Worm (Caenorhabditis elegans) whole organism, mixed stage, embryonic: ENCODE data around the gene C50E3.7.

ENCODE experiments used
- blmp-1 ChIP-seq: fragments of 150-350 bp; optimal IDR thresholded peaks from 2 replicates; lab custom pipeline; 2014; ENCODE audit warnings: missing biosample characterization, missing genetic modification characterization
- ceh-39 ChIP-seq: fragments of 150-350 bp; optimal IDR thresholded peaks from 2 replicates; lab custom pipeline; 2014; ENCODE audit warnings: missing biosample characterization, missing genetic modification characterization
- ceh-83 ChIP-seq: fragments of 200-800 bp; sonication (Bioruptor generic); optimal IDR thresholded peaks from 2 replicates; lab custom pipeline; 2018; ENCODE audit warnings: mild to moderate bottlenecking, missing genetic modification characterization, missing compliant biosample characterization
- elt-1 ChIP-seq: sonication (generic microtip); optimal IDR thresholded peaks from 2 replicates; lab custom pipeline; 2017; ENCODE audit warnings: missing genetic modification characterization, mild to moderate bottlenecking, missing compliant biosample characterization, antibody characterized with exemption, moderate library complexity, borderline replicate concordance; ENCODE audit not compliant: insufficient read depth
- lin-13 ChIP-seq: fragments of 150-350 bp; optimal IDR thresholded peaks from 2 replicates; lab custom pipeline; 2014; ENCODE audit warnings: missing biosample characterization, missing genetic modification characterization
- lin-32 ChIP-seq: fragments of 200-800 bp; sonication (Bioruptor generic); optimal IDR thresholded peaks from 2 replicates; lab custom pipeline; 2018; ENCODE audit warnings: mild to moderate bottlenecking, missing genetic modification characterization, missing compliant biosample characterization
- lsy-2 ChIP-seq: fragments of 150-350 bp; optimal IDR thresholded peaks from 2 replicates; lab custom pipeline; 2014; ENCODE audit warnings: missing biosample characterization, missing genetic modification characterization
- nhr-12 ChIP-seq: fragments of 150-350 bp; optimal IDR thresholded peaks from 2 replicates; lab custom pipeline; 2014; ENCODE audit warnings: missing biosample characterization, missing genetic modification characterization
- snpc-4 ChIP-seq: fragments of 150-350 bp; optimal IDR thresholded peaks from 2 replicates; lab custom pipeline; 2014; ENCODE audit warnings: missing biosample characterization, missing genetic modification characterization
- sptf-1 ChIP-seq: sonication (generic microtip); optimal IDR thresholded peaks from 2 replicates; lab custom pipeline; 2017; ENCODE audit warnings: mild to moderate bottlenecking, missing genetic modification characterization, moderate library complexity, missing compliant biosample characterization
- unc-39 ChIP-seq: fragments of 150-350 bp; optimal IDR thresholded peaks from 2 replicates; lab custom pipeline; 2014; ENCODE audit warnings: missing biosample characterization, missing genetic modification characterization
- unc-62 ChIP-seq: fragments of 150-350 bp; optimal IDR thresholded peaks from 2 replicates; lab custom pipeline; 2014; ENCODE audit warnings: missing biosample characterization, missing genetic modification reagents, missing genetic modification characterization
- zip-8 ChIP-seq: fragments of 150-350 bp; optimal IDR thresholded peaks from 2 replicates; lab custom pipeline; 2014; ENCODE audit warnings: missing biosample characterization, missing genetic modification characterization

DNA sequence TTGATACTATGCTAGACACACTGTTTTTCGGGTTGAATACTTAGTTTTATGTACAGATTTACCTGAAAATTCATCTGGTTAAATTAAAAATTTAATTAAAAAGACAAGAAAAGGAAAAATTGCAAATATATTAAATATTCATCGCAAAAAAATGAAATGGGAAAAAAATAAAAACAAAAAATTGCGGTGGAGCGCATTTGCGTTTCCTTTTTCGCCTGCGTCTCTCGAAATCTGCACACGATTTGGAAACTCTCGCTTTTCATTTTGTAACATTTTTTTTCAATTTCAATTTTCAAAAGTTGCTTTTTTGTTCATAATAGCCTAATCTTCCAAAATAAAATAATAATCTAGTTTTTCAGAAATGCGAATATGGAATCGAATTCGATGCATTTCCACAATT lies 10.5 kb downstream of the C50E3.7 start, which contains the start of the genes F19F10.11 and C50E3.5:
- TF ChIP-seq unc-39 (tag; lab: Kevin White, UChicago): no peak
- TF ChIP-seq sptf-1 (tag; lab: Kevin White, UChicago): no peak
- TF ChIP-seq nhr-12: no peak
- no peak for TF ChIP-seq unc-62 (GFP tag; lab: Kevin White, UChicago)
- TF ChIP-seq blmp-1 (tag; lab: Kevin White, UChicago): no peak
- no peak for TF ChIP-seq zip-8 (tag; lab: Kevin White, UChicago)
- no peak for TF ChIP-seq lin-32 (GFP tag; lab: Kevin White, UChicago)
- TF ChIP-seq ceh-39 (tag; lab: Kevin White, UChicago): no peak
- no peak for TF ChIP-seq snpc-4 (tag; lab: Kevin White, UChicago)
- TF ChIP-seq elt-1 (tag; lab: Kevin White, UChicago): no peak
- TF ChIP-seq lin-13: no peak
- peak; percentile 5 for TF ChIP-seq lsy-2 (tag; lab: Kevin White, UChicago)
- no peak for TF ChIP-seq ceh-83
